Fruit fly (Drosophila melanogaster): Measurements from ENCODE around the gene PIP4K.

PIP4K gene

DNA sequence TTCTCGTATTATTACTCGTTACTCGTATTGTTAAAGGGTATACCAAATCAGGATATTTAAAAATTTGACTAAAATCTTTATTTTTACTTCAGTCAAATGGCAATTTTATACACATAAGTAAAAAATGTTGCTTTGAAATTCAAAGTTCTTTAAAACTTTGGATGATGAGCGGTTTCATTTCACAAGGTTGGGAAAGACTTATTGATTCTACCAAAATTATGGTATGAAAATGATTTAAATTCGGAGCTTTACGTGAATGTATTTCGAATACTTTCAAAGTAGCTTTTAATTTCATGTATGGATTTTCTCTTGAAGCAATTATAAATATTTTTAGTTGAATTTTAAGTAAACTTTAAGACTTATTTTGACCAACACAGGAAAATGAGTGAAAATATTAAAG, 49.5 kb downstream of the PIP4K start, which contains the start of gene Kif3C:
Gene Kif3C (plus strand): TSS at position 301 of the 400 bp plus-strand sequence.
- TF ChIP-seq Sp1 (GFP tag; optimal IDR thresholded peaks at IDR 0.05) (no peak), HLH106 (tag; optimal IDR thresholded peaks at IDR 0.05) (no peak), sage (GFP tag; optimal IDR thresholded peaks at IDR 0.05) (no peak), Hr78 (GFP tag; optimal IDR thresholded peaks at IDR 0.05) (no peak), Jra (GFP tag; optimal IDR thresholded peaks at IDR 0.05) (no peak), CG9705 (GFP tag; optimal IDR thresholded peaks at IDR 0.05) (no peak), psq (GFP tag; optimal IDR thresholded peaks at IDR 0.05) (no peak), Hnf4 (GFP tag; optimal IDR thresholded peaks at IDR 0.05) (no peak), Myc (optimal IDR thresholded peaks at IDR 0.05) (no peak), usp (GFP tag; optimal IDR thresholded peaks at IDR 0.05) (no peak), foxo (GFP tag; optimal IDR thresholded peaks at IDR 0.05) (no peak), Dfd (GFP tag; optimal IDR thresholded peaks at IDR 0.05) (no peak), br (GFP tag; optimal IDR thresholded peaks at IDR 0.05) (no peak), Vsx2 (GFP tag; optimal IDR thresholded peaks at IDR 0.05; ENCODE audit: partially characterized antibody) (no peak), Hr83 (GFP tag; optimal IDR thresholded peaks at IDR 0.05; ENCODE audit: poor library complexity, severe bottlenecking) (no peak), lola (GFP tag; optimal IDR thresholded peaks at IDR 0.05) (no peak)

DNA sequence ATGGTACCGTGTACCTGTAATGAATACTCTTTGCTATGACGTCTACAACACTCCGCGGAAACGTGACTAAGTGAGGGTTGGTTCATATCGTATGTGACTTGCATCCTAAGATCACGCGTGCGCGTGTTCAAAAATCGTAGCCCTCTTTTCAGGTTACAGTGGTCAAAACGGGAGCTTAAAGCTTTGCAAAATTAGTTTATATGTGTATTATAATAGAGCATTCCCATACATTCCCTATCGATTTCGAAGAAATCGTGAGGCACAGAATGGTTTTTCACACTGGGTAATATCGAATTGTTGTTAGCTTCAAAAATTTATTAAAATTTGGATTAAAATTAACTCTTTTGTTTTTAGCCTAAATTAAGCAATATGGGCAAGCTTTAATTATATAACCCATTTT, 50.2 kb downstream of the PIP4K start:
- TF ChIP-seq Dif (GFP tag; optimal IDR thresholded peaks at IDR 0.05; ENCODE audit: partially characterized antibody) (no peak), dsf (GFP tag; optimal IDR thresholded peaks at IDR 0.05; ENCODE audit: borderline replicate concordance) (no peak), GATAd (GFP tag; optimal IDR thresholded peaks at IDR 0.05) (no peak), usp (GFP tag; optimal IDR thresholded peaks at IDR 0.05) (no peak), CrebA (GFP tag; optimal IDR thresholded peaks at IDR 0.05; ENCODE audit: borderline replicate concordance) (no peak), rgr (GFP tag; optimal IDR thresholded peaks at IDR 0.05) (no peak), woc (GFP tag; optimal IDR thresholded peaks at IDR 0.05) (peak; percentile 6), Abd-B (GFP tag; optimal IDR thresholded peaks at IDR 0.05) (no peak), br (GFP tag; optimal IDR thresholded peaks at IDR 0.05) (no peak), Vsx2 (GFP tag; optimal IDR thresholded peaks at IDR 0.05; ENCODE audit: partially characterized antibody) (no peak), Mio (GFP tag; optimal IDR thresholded peaks at IDR 0.05) (no peak), h (GFP tag; optimal IDR thresholded peaks at IDR 0.05) (no peak), N (GFP tag; optimal IDR thresholded peaks at IDR 0.05) (peak; percentile 13), sage (GFP tag; optimal IDR thresholded peaks at IDR 0.05) (peak; percentile 13), pan (optimal IDR thresholded peaks at IDR 0.05) (no peak)

DNA sequence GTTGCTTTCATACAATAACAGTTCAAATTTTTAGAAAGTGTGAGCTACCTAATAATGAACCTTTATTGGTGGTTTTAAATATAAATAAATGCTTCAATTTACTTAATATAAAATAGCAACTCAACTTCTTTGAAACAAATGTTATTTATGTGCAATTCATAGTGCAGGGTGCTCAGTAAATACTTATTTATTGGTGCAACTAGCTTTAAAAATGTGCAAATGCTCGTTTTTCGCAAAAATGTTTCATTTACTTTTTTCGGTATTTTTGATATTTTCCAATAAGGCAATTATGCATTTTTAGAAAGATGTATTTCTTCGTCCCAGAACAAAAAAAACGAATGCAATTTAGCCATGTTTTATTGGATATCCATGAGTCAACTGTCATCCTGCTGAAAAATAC, 51.9 kb downstream of the PIP4K start:
- no peak for TF ChIP-seq brk (GFP tag; optimal IDR thresholded peaks at IDR 0.05)
- TF ChIP-seq CrebA (GFP tag; optimal IDR thresholded peaks at IDR 0.05; ENCODE audit: borderline replicate concordance): no peak
- TF ChIP-seq Abd-B (GFP tag; optimal IDR thresholded peaks at IDR 0.05): no peak
- no peak for TF ChIP-seq sage (GFP tag; optimal IDR thresholded peaks at IDR 0.05)
- no peak for TF ChIP-seq Myc (optimal IDR thresholded peaks at IDR 0.05)
- TF ChIP-seq Hnf4 (GFP tag; optimal IDR thresholded peaks at IDR 0.05): no peak
- no peak for TF ChIP-seq usp (GFP tag; optimal IDR thresholded peaks at IDR 0.05)
- TF ChIP-seq Hr78 (GFP tag; optimal IDR thresholded peaks at IDR 0.05): no peak
- TF ChIP-seq Mio (GFP tag; optimal IDR thresholded peaks at IDR 0.05): no peak
- TF ChIP-seq HLH106 (tag; optimal IDR thresholded peaks at IDR 0.05): no peak
- no peak for TF ChIP-seq dl (GFP tag; optimal IDR thresholded peaks at IDR 0.05; ENCODE audit: insufficient read depth in 1 of 2, partially characterized antibody in 2 of 2)
- no peak for TF ChIP-seq pan (optimal IDR thresholded peaks at IDR 0.05)
- TF ChIP-seq OdsH (GFP tag; optimal IDR thresholded peaks at IDR 0.05): no peak
- TF ChIP-seq fru (GFP tag; optimal IDR thresholded peaks at IDR 0.05): no peak
- no peak for TF ChIP-seq Dfd (GFP tag; optimal IDR thresholded peaks at IDR 0.05)
- no peak for TF ChIP-seq br (GFP tag; optimal IDR thresholded peaks at IDR 0.05)
